Worm (Caenorhabditis elegans) whole organism, young adult: ENCODE data around the gene rpi-2.

Experiments used
- B0019.2 ChIP-seq: fragments of 200-800 bp; sonication (Bioruptor generic); conservative IDR thresholded peaks from 2 replicates; pipeline ENCODE4 v1.3.6; 2022; ENCODE audit warnings: missing genetic modification reagents, missing genetic modification characterization, missing compliant biosample characterization
- B0035.1 ChIP-seq: sonication (generic microtip); optimal IDR thresholded peaks from 2 replicates; lab custom pipeline; 2016; ENCODE audit warnings: missing genetic modification characterization, mild to moderate bottlenecking, missing compliant biosample characterization, missing genotype, missing genetic modification reagents
- D2030.7 ChIP-seq: fragments of 200-800 bp; sonication (Bioruptor generic); IDR thresholded peaks from 2 replicates; pipeline ENCODE4 v1.3.6; 2022; ENCODE audit warnings: missing genetic modification reagents, missing genetic modification characterization, missing compliant biosample characterization
- F22D6.2 ChIP-seq: sonication (generic microtip); optimal IDR thresholded peaks from 2 replicates; lab custom pipeline; 2016; ENCODE audit warnings: mild to moderate bottlenecking, missing genetic modification characterization, missing compliant biosample characterization
- F23B12.7 ChIP-seq: sonication (generic microtip); optimal IDR thresholded peaks from 2 replicates; lab custom pipeline; 2017; ENCODE audit warnings: missing genetic modification characterization, mild to moderate bottlenecking, missing compliant biosample characterization, antibody characterized with exemption, moderate library complexity; ENCODE audit not compliant: insufficient read depth
- F39B2.1 ChIP-seq: fragments of 200-800 bp; sonication (Bioruptor generic); IDR thresholded peaks from 2 replicates; pipeline ENCODE4 v1.3.6; 2022; ENCODE audit warnings: missing genetic modification reagents, missing genetic modification characterization, missing compliant biosample characterization
- F49E8.2 ChIP-seq: sonication (generic microtip); optimal IDR thresholded peaks from 3 replicates; lab custom pipeline; 2017; ENCODE audit warnings: missing genetic modification characterization, mild to moderate bottlenecking, missing compliant biosample characterization, antibody characterized with exemption, moderate library complexity; ENCODE audit not compliant: insufficient read depth
- K11D2.4 ChIP-seq: fragments of 200-800 bp; sonication (Bioruptor generic); IDR thresholded peaks from 2 replicates; pipeline ENCODE4 v1.3.6; 2022; ENCODE audit warnings: missing genetic modification reagents, missing genetic modification characterization, missing compliant biosample characterization
- T07F8.4 ChIP-seq: sonication (generic microtip); optimal IDR thresholded peaks from 2 replicates; lab custom pipeline; 2016; ENCODE audit warnings: mild to moderate bottlenecking, missing genetic modification characterization, moderate library complexity, missing compliant biosample characterization
- T26A5.8 ChIP-seq: sonication (generic microtip); optimal IDR thresholded peaks from 2 replicates; lab custom pipeline; 2016; ENCODE audit warnings: missing genetic modification characterization, missing compliant biosample characterization
- Y53F4B.3 ChIP-seq: fragments of 200-800 bp; sonication (Bioruptor generic); IDR thresholded peaks from 2 replicates; pipeline ENCODE4 v1.3.6; 2022; ENCODE audit warnings: missing genetic modification reagents, missing genetic modification characterization, missing compliant biosample characterization
- aptf-3 ChIP-seq: fragments of 200-800 bp; sonication (Bioruptor generic); IDR thresholded peaks from 2 replicates; pipeline ENCODE4 v1.3.6; 2022; ENCODE audit warnings: missing genetic modification characterization, missing compliant biosample characterization
- ceh-100 ChIP-seq: fragments of 200-800 bp; sonication (Bioruptor generic); IDR thresholded peaks from 2 replicates; pipeline ENCODE4 v1.3.6; 2022; ENCODE audit warnings: missing genetic modification reagents, missing genetic modification characterization, missing compliant biosample characterization
- ceh-79 ChIP-seq: sonication (generic microtip); optimal IDR thresholded peaks from 2 replicates; lab custom pipeline; 2017; ENCODE audit warnings: mild to moderate bottlenecking, missing genetic modification characterization, missing compliant biosample characterization
- dpff-1 ChIP-seq: sonication (generic microtip); optimal IDR thresholded peaks from 2 replicates; lab custom pipeline; 2017; ENCODE audit warnings: mild to moderate bottlenecking, missing genetic modification characterization, missing compliant biosample characterization
- gei-17 ChIP-seq: fragments of 200-800 bp; sonication (Bioruptor generic); optimal IDR thresholded peaks from 2 replicates; lab custom pipeline; 2018; ENCODE audit warnings: mild to moderate bottlenecking, missing genetic modification characterization, missing compliant biosample characterization
- him-1 ChIP-seq: sonication (generic microtip); optimal IDR thresholded peaks from 2 replicates; lab custom pipeline; 2016; ENCODE audit warnings: missing genotype, missing genetic modification reagents, missing genetic modification characterization, missing compliant biosample characterization
- hlh-12 ChIP-seq: sonication (generic microtip); optimal IDR thresholded peaks from 2 replicates; lab custom pipeline; 2016; ENCODE audit warnings: missing genetic modification characterization, missing compliant biosample characterization
- hlh-26 ChIP-seq: fragments of 200-800 bp; sonication (Bioruptor generic); conservative IDR thresholded peaks from 2 replicates; pipeline ENCODE4 v1.3.6; 2022; ENCODE audit warnings: missing genetic modification reagents, missing genetic modification characterization, missing compliant biosample characterization
- hmg-1.2 ChIP-seq: fragments of 200-800 bp; sonication (Bioruptor generic); IDR thresholded peaks from 2 replicates; pipeline ENCODE4 v1.3.6; 2022; ENCODE audit warnings: missing genetic modification reagents, missing genetic modification characterization, missing compliant biosample characterization
- lag-1 ChIP-seq: fragments of 200-800 bp; sonication (Bioruptor generic); IDR thresholded peaks from 2 replicates; pipeline ENCODE4 v1.3.6; 2022; ENCODE audit warnings: missing genetic modification reagents, missing genetic modification characterization, missing compliant biosample characterization
- lir-1 ChIP-seq: fragments of 200-800 bp; sonication (Bioruptor generic); conservative IDR thresholded peaks from 2 replicates; pipeline ENCODE4 v1.3.6; 2022; ENCODE audit warnings: missing genetic modification reagents, missing genetic modification characterization, missing compliant biosample characterization
- lsl-1 ChIP-seq: fragments of 200-800 bp; sonication (Bioruptor generic); optimal IDR thresholded peaks from 2 replicates; lab custom pipeline; 2018; ENCODE audit warnings: mild to moderate bottlenecking, missing genetic modification characterization, moderate library complexity, missing compliant biosample characterization
- mes-4 ChIP-seq: sonication (generic microtip); optimal IDR thresholded peaks from 2 replicates; lab custom pipeline; 2016; ENCODE audit warnings: missing genotype, missing genetic modification characterization, missing compliant biosample characterization
- nfya-2 ChIP-seq: fragments of 200-800 bp; sonication (Bioruptor generic); IDR thresholded peaks from 2 replicates; pipeline ENCODE4 v1.3.6; 2022; ENCODE audit warnings: missing genetic modification reagents, missing genetic modification characterization, missing compliant biosample characterization
- nhr-120 ChIP-seq: fragments of 200-800 bp; sonication (Bioruptor generic); IDR thresholded peaks from 2 replicates; pipeline ENCODE4 v1.3.6; 2022; ENCODE audit warnings: missing genetic modification characterization, missing compliant biosample characterization
- nhr-179 ChIP-seq: sonication (generic microtip); optimal IDR thresholded peaks from 2 replicates; lab custom pipeline; 2016; ENCODE audit warnings: mild to moderate bottlenecking, missing genetic modification characterization, missing compliant biosample characterization
- nhr-90 ChIP-seq: sonication (generic microtip); optimal IDR thresholded peaks from 2 replicates; lab custom pipeline; 2016; ENCODE audit warnings: missing genotype, mild to moderate bottlenecking, missing genetic modification characterization, missing compliant biosample characterization
- pbrm-1 ChIP-seq: fragments of 200-800 bp; sonication (Bioruptor generic); IDR thresholded peaks from 2 replicates; pipeline ENCODE4 v1.3.6; 2022; ENCODE audit warnings: missing genetic modification reagents, missing genetic modification characterization, missing compliant biosample characterization
- pha-4 ChIP-seq: fragments of 150-350 bp; sonication (generic microtip); optimal IDR thresholded peaks from 2 replicates; lab custom pipeline; 2014; ENCODE audit warnings: missing biosample characterization, missing genetic modification reagents, missing genetic modification characterization
- repo-1 ChIP-seq: sonication (generic microtip); optimal IDR thresholded peaks from 2 replicates; lab custom pipeline; 2017; ENCODE audit warnings: mild to moderate bottlenecking, missing genetic modification characterization, missing compliant biosample characterization
- snpc-1.1 ChIP-seq: sonication (generic microtip); optimal IDR thresholded peaks from 2 replicates; lab custom pipeline; 2017; ENCODE audit warnings: missing genetic modification characterization, mild to moderate bottlenecking, missing compliant biosample characterization, antibody characterized with exemption, moderate library complexity, missing genotype, missing genetic modification reagents; ENCODE audit not compliant: insufficient read depth
- snpc-1.3 ChIP-seq: sonication (generic microtip); optimal IDR thresholded peaks from 2 replicates; lab custom pipeline; 2017; ENCODE audit warnings: missing genetic modification characterization, mild to moderate bottlenecking, missing compliant biosample characterization, antibody characterized with exemption, moderate library complexity, missing genotype, missing genetic modification reagents; ENCODE audit not compliant: insufficient read depth
- snpc-3.4 ChIP-seq: sonication (generic microtip); optimal IDR thresholded peaks from 2 replicates; lab custom pipeline; 2017; ENCODE audit warnings: missing genetic modification characterization, mild to moderate bottlenecking, missing compliant biosample characterization, antibody characterized with exemption, moderate library complexity, missing genotype, missing genetic modification reagents
- somi-1 ChIP-seq: fragments of 200-800 bp; sonication (Bioruptor generic); optimal IDR thresholded peaks from 2 replicates; lab custom pipeline; 2018; ENCODE audit warnings: mild to moderate bottlenecking, missing genetic modification characterization, missing compliant biosample characterization
- tbp1 ChIP-seq: fragments of 200-800 bp; sonication (Bioruptor generic); optimal IDR thresholded peaks from 2 replicates; lab custom pipeline; 2018; ENCODE audit warnings: mild to moderate bottlenecking, missing genetic modification characterization, missing compliant biosample characterization
- unc-62 ChIP-seq: fragments of 150-350 bp; optimal IDR thresholded peaks from 2 replicates; lab custom pipeline; 2014; ENCODE audit warnings: missing biosample characterization, missing genetic modification reagents, missing genetic modification characterization
- zim-3 ChIP-seq: sonication (generic microtip); optimal IDR thresholded peaks from 2 replicates; lab custom pipeline; 2017; ENCODE audit warnings: mild to moderate bottlenecking, missing genetic modification characterization, moderate library complexity, missing compliant biosample characterization
- ztf-6 ChIP-seq: fragments of 200-800 bp; sonication (Bioruptor generic); IDR thresholded peaks from 2 replicates; pipeline ENCODE4 v1.3.6; 2022; ENCODE audit warnings: missing genetic modification reagents, missing genetic modification characterization, missing compliant biosample characterization

rpi-2 gene

ce11 chrIV:1745453-1746051 is 34.5 kb downstream of the rpi-2 start, which contains the start of the genes Y41D4A.6 and Y41D4A.4 (continued):
- TF ChIP-seq hlh-26 (GFP tag; lab: Robert Waterston, UW) (no peak), zim-3 (peak; percentile 32), K11D2.4 (0 out of 2 replicates have a peak, but pooled peaks have one; percentile 26), Y53F4B.3 (GFP tag; lab: Robert Waterston, UW) (no peak), unc-62 (GFP tag; lab: Kevin White, UChicago) (no peak), ztf-6 (GFP tag; lab: Robert Waterston, UW) (peak; percentile 64; the same call in 1 of the 2 replicates), hlh-12 (tag; lab: Kevin White, UChicago) (no peak), nhr-179 (no peak), T26A5.8 (tag; lab: Kevin White, UChicago) (no peak), T07F8.4 (tag; lab: Kevin White, UChicago) (peak; percentile 57), him-1 (no peak), gei-17 (no peak), lsl-1 (peak; percentile 70), B0019.2 (GFP tag; lab: Robert Waterston, UW) (peak; percentile 77), lag-1 (no peak), nhr-90 (tag; lab: Kevin White, UChicago) (peak; percentile 3), nfya-2 (GFP tag; lab: Robert Waterston, UW) (no peak), snpc-1.1 (no peak), snpc-3.4 (tag; lab: Kevin White, UChicago) (peak; percentile 67), snpc-1.3 (tag; lab: Kevin White, UChicago) (peak; percentile 25), tbp1 (GFP tag; lab: Kevin White, UChicago) (peak; percentile 60), B0035.1 (tag; lab: Kevin White, UChicago) (peak; percentile 38), aptf-3 (GFP tag; lab: Robert Waterston, UW) (no peak), ceh-100 (peak; percentile 99), D2030.7 (GFP tag; lab: Robert Waterston, UW) (peak; percentile 89), F39B2.1 (GFP tag; lab: Robert Waterston, UW) (no peak), F22D6.2 (tag; lab: Kevin White, UChicago) (no peak), repo-1 (tag; lab: Kevin White, UChicago) (no peak), lir-1 (GFP tag; lab: Robert Waterston, UW) (peak; percentile 56; the same call in 1 of the 2 replicates), ceh-79 (no peak), pbrm-1 (GFP tag; lab: Robert Waterston, UW) (peak; percentile 77), mes-4 (no peak), F49E8.2 (tag; lab: Kevin White, UChicago) (peak; percentile 87), F23B12.7 (peak; percentile 64), dpff-1 (tag; lab: Kevin White, UChicago) (no peak), pha-4 (tag; lab: Kevin White, UChicago) (no peak), somi-1 (GFP tag; lab: Kevin White, UChicago) (peak; percentile 31), nhr-120 (GFP tag; lab: Robert Waterston, UW) (no peak), hmg-1.2 (GFP tag; lab: Robert Waterston, UW) (peak; percentile 99)
